Fruit fly (Drosophila melanogaster): ENCODE measurements around the gene CG14374.
A peak's percentile ranks its signal among the peaks of the same experiment; 100 is the strongest.

Gene CG14374

dm6 chr3R:13446048-13446447 is 49.1 kb upstream of the CG14374 start (continued):
- TF ChIP-seq CG12155 (GFP tag; optimal IDR thresholded peaks at IDR 0.05) (no peak), tna (GFP tag; IDR thresholded peaks at IDR 0.05; ENCODE audit: partially characterized antibody) (no peak), CG17568 (GFP tag; optimal IDR thresholded peaks at IDR 0.05) (no peak), CG11504 (tag; optimal IDR thresholded peaks at IDR 0.05) (no peak), seq (GFP tag; IDR thresholded peaks at IDR 0.05) (no peak), CG13894 (tag; optimal IDR thresholded peaks at IDR 0.05) (peak; percentile 28), CG12769 (tag; optimal IDR thresholded peaks at IDR 0.05) (peak; percentile 37), ssp (GFP tag; IDR thresholded peaks at IDR 0.05) (no peak), Ets65A (GFP tag) (peak; percentile 51), trem (tag; optimal IDR thresholded peaks at IDR 0.05) (no peak), CG7987 (GFP tag; optimal IDR thresholded peaks at IDR 0.05) (peak; percentile 41), CG4854 (GFP tag; optimal IDR thresholded peaks at IDR 0.05) (no peak), CG12744 (GFP tag; optimal IDR thresholded peaks at IDR 0.05) (no peak), esg (GFP tag; conservative IDR thresholded peaks at IDR 0.05) (no peak), Hand (GFP tag; optimal IDR thresholded peaks at IDR 0.05) (no peak), kni (GFP tag; optimal IDR thresholded peaks at IDR 0.05) (peak; percentile 19), CG11695 (GFP tag; IDR thresholded peaks at IDR 0.05) (no peak), CG14014 (GFP tag; IDR thresholded peaks at IDR 0.05) (peak; percentile 6; the same call in 1 of the 2 replicates), CG17328 (GFP tag; IDR thresholded peaks at IDR 0.05) (no peak), Hey (tag; optimal IDR thresholded peaks at IDR 0.05) (no peak), Med (GFP tag) (peak; percentile 33), CG7928 (GFP tag; optimal IDR thresholded peaks at IDR 0.05) (no peak), CG2129 (GFP tag; IDR thresholded peaks at IDR 0.05; ENCODE audit: partially characterized antibody) (no peak), Stat92E (GFP tag; optimal IDR thresholded peaks at IDR 0.05) (no peak), CG2199 (GFP tag; IDR thresholded peaks at IDR 0.05) (peak; percentile 76; the same call in 1 of the 3 replicates), CG32532 (GFP tag; IDR thresholded peaks at IDR 0.05) (no peak), Aef1 (GFP tag; IDR thresholded peaks at IDR 0.05) (no peak), CG12942 (GFP tag; optimal IDR thresholded peaks at IDR 0.05) (no peak), tgo (GFP tag; IDR thresholded peaks at IDR 0.05) (no peak), croc (GFP tag; conservative IDR thresholded peaks at IDR 0.05) (no peak), CG30431 (GFP tag; optimal IDR thresholded peaks at IDR 0.05) (no peak), jumu (GFP tag; optimal IDR thresholded peaks at IDR 0.05) (no peak), cwo (GFP tag; optimal IDR thresholded peaks at IDR 0.05) (no peak), CG9817 (tag; optimal IDR thresholded peaks at IDR 0.05) (no peak), CG4424 (GFP tag; optimal IDR thresholded peaks at IDR 0.05) (no peak), toy (GFP tag; IDR thresholded peaks at IDR 0.05) (no peak), H2.0 (GFP tag; IDR thresholded peaks at IDR 0.05) (no peak), lola (GFP tag; optimal IDR thresholded peaks at IDR 0.05) (no peak), CG7963 (GFP tag; IDR thresholded peaks at IDR 0.05; ENCODE audit: partially characterized antibody) (no peak), C15 (GFP tag; IDR thresholded peaks at IDR 0.05) (no peak), Max (GFP tag; optimal IDR thresholded peaks at IDR 0.05) (no peak), aop (GFP tag; IDR thresholded peaks at IDR 0.05) (no peak), ase (GFP tag; IDR thresholded peaks at IDR 0.05) (no peak), Atf6 (GFP tag; IDR thresholded peaks at IDR 0.05) (no peak), chm (GFP tag; IDR thresholded peaks at IDR 0.05) (no peak)

Measured in whole organism, embryonic.